Fruit fly (Drosophila melanogaster) whole organism, embryonic: ENCODE results near the gene JMJD4.

ENCODE experiments used
- Antp ChIP-seq: fragments of 200-800 bp; sonication (Bioruptor generic); optimal IDR thresholded peaks from 3 replicates; lab custom pipeline; 2016; ENCODE audit warnings: missing biosample characterization, missing genetic modification characterization
- C15 ChIP-seq: fragments of 200-800 bp; sonication (Bioruptor generic); IDR thresholded peaks from 3 replicates; pipeline ENCODE4 v1.3.6; 2022; ENCODE audit warnings: missing biosample characterization, missing genetic modification characterization
- CG10209 ChIP-seq: fragments of 200-800 bp; sonication (Bioruptor generic); optimal IDR thresholded peaks from 3 replicates; lab custom pipeline; 2017; ENCODE audit warnings: missing biosample characterization, mild to moderate bottlenecking, missing genetic modification characterization, missing genetic modification reagents
- CG12942 ChIP-seq: fragments of 200-800 bp; sonication (Bioruptor generic); optimal IDR thresholded peaks from 3 replicates; lab custom pipeline; 2016; ENCODE audit warnings: missing biosample characterization, missing genetic modification characterization
- CG13123 ChIP-seq: fragments of 200-800 bp; sonication (Bioruptor generic); optimal IDR thresholded peaks from 2 replicates; lab custom pipeline; 2016; ENCODE audit warnings: missing biosample characterization, missing genetic modification characterization
- CG1603 ChIP-seq: fragments of 200-800 bp; sonication (Bioruptor generic); optimal IDR thresholded peaks from 2 replicates; lab custom pipeline; 2019; ENCODE audit warnings: missing biosample characterization, mild to moderate bottlenecking, missing genetic modification characterization, moderate library complexity
- CG16813 ChIP-seq: fragments of 200-800 bp; sonication (Bioruptor generic); IDR thresholded peaks from 3 replicates; pipeline ENCODE4 v1.3.6; 2022; ENCODE audit warnings: missing biosample characterization, missing genetic modification characterization; ENCODE audit not compliant: partially characterized antibody
- CG17612 ChIP-seq: fragments of 200-800 bp; sonication (Bioruptor generic); IDR thresholded peaks from 2 replicates; pipeline ENCODE4 v1.3.6; 2022; ENCODE audit warnings: missing biosample characterization, missing genetic modification characterization
- CG18262 ChIP-seq: fragments of 200-800 bp; optimal IDR thresholded peaks from 3 replicates; lab custom pipeline; 2019; ENCODE audit warnings: missing biosample characterization, mild to moderate bottlenecking, missing genetic modification characterization, moderate library complexity
- CG18599 ChIP-seq: fragments of 200-800 bp; sonication (Bioruptor generic); optimal IDR thresholded peaks from 3 replicates; lab custom pipeline; 2017; ENCODE audit warnings: missing biosample characterization, missing genetic modification characterization, mild to moderate bottlenecking, moderate library complexity, missing genetic modification reagents
- CG2678 ChIP-seq: fragments of 200-800 bp; sonication (Bioruptor generic); optimal IDR thresholded peaks from 3 replicates; lab custom pipeline; 2019; ENCODE audit warnings: missing biosample characterization, mild to moderate bottlenecking, missing genetic modification characterization, moderate library complexity
- CG2889 ChIP-seq: fragments of 200-800 bp; sonication (Bioruptor generic); IDR thresholded peaks from 3 replicates; pipeline ENCODE4 v1.3.6; 2022; ENCODE audit warnings: missing biosample characterization, missing genetic modification characterization
- CG3065 ChIP-seq: fragments of 200-800 bp; sonication (Bioruptor generic); optimal IDR thresholded peaks from 2 replicates; lab custom pipeline; 2016; ENCODE audit warnings: missing biosample characterization, missing genetic modification characterization
- CG31388 ChIP-seq: fragments of 200-800 bp; sonication (Bioruptor generic); optimal IDR thresholded peaks from 2 replicates; lab custom pipeline; 2016; ENCODE audit warnings: missing biosample characterization, missing genetic modification characterization
- CG32772 ChIP-seq: fragments of 200-800 bp; sonication (Bioruptor generic); IDR thresholded peaks from 2 replicates; pipeline ENCODE4 v1.3.6; 2022; ENCODE audit warnings: missing biosample characterization, missing genetic modification characterization
- CG34224 ChIP-seq: fragments of 200-800 bp; sonication (Bioruptor generic); IDR thresholded peaks from 3 replicates; pipeline ENCODE4 v1.3.6; 2022; ENCODE audit warnings: missing biosample characterization, missing genetic modification characterization; ENCODE audit not compliant: partially characterized antibody
- CG42726 ChIP-seq: fragments of 200-800 bp; sonication (Bioruptor generic); IDR thresholded peaks from 2 replicates; pipeline ENCODE4 v1.3.6; 2022; ENCODE audit warnings: missing biosample characterization, missing genetic modification characterization; ENCODE audit not compliant: partially characterized antibody
- CG4820 ChIP-seq: fragments of 200-800 bp; sonication (Bioruptor generic); optimal IDR thresholded peaks from 3 replicates; lab custom pipeline; 2016; ENCODE audit warnings: missing biosample characterization, missing genetic modification characterization
- CG7928 ChIP-seq: fragments of 200-800 bp; sonication (Bioruptor generic); optimal IDR thresholded peaks from 2 replicates; lab custom pipeline; 2017; ENCODE audit warnings: missing biosample characterization, mild to moderate bottlenecking, missing genetic modification characterization
- CG8944 ChIP-seq: fragments of 200-800 bp; sonication (Bioruptor generic); optimal IDR thresholded peaks from 3 replicates; lab custom pipeline; 2016; ENCODE audit warnings: missing biosample characterization, missing genetic modification characterization
- CG9932 ChIP-seq: fragments of 200-800 bp; sonication (Bioruptor generic); IDR thresholded peaks from 2 replicates; pipeline ENCODE4 v1.3.6; 2022; ENCODE audit warnings: missing biosample characterization, missing genetic modification characterization
- CHES-1-like ChIP-seq: fragments of 200-800 bp; sonication (Bioruptor generic); optimal IDR thresholded peaks from 2 replicates; lab custom pipeline; 2016; ENCODE audit warnings: missing biosample characterization, missing genetic modification characterization
- CoRest ChIP-seq: fragments of 200-800 bp; sonication (Bioruptor generic); optimal IDR thresholded peaks from 3 replicates; lab custom pipeline; 2018; ENCODE audit warnings: missing biosample characterization, mild to moderate bottlenecking, missing genetic modification characterization, moderate library complexity
- Dek ChIP-seq: fragments of 200-800 bp; sonication (Bioruptor generic); optimal IDR thresholded peaks from 3 replicates; lab custom pipeline; 2019; ENCODE audit warnings: missing biosample characterization, mild to moderate bottlenecking, missing genetic modification characterization, moderate library complexity
- Doc2 ChIP-seq: fragments of 200-800 bp; sonication (Bioruptor generic); IDR thresholded peaks from 2 replicates; pipeline ENCODE4 v1.3.6; 2022; ENCODE audit warnings: missing biosample characterization, missing genetic modification characterization
- Ets97D ChIP-seq: fragments of 200-800 bp; sonication (Bioruptor generic); optimal IDR thresholded peaks from 3 replicates; lab custom pipeline; 2016; ENCODE audit warnings: missing biosample characterization, missing genetic modification characterization
- Nf-YC ChIP-seq: fragments of 200-800 bp; optimal IDR thresholded peaks from 3 replicates; lab custom pipeline; 2019; ENCODE audit warnings: missing biosample characterization, mild to moderate bottlenecking, missing genetic modification characterization, moderate library complexity
- NfI ChIP-seq: fragments of 200-800 bp; sonication (Bioruptor generic); optimal IDR thresholded peaks from 3 replicates; lab custom pipeline; 2018; ENCODE audit warnings: missing biosample characterization, mild to moderate bottlenecking, missing genetic modification characterization, moderate library complexity
- Oli ChIP-seq: fragments of 200-800 bp; sonication (Bioruptor generic); optimal IDR thresholded peaks from 2 replicates; lab custom pipeline; 2018; ENCODE audit warnings: missing biosample characterization, mild to moderate bottlenecking, missing genetic modification characterization, moderate library complexity
- Vsx1 ChIP-seq: fragments of 200-800 bp; sonication (Bioruptor generic); optimal IDR thresholded peaks from 2 replicates; lab custom pipeline; 2017; ENCODE audit warnings: missing biosample characterization, mild to moderate bottlenecking, missing genetic modification characterization, missing genetic modification reagents
- az2 ChIP-seq: fragments of 200-800 bp; sonication (Bioruptor generic); optimal IDR thresholded peaks from 3 replicates; lab custom pipeline; 2016; ENCODE audit warnings: missing biosample characterization, missing genetic modification characterization
- bcd ChIP-seq: fragments of 200-800 bp; sonication (Bioruptor generic); optimal IDR thresholded peaks from 2 replicates; lab custom pipeline; 2017; ENCODE audit warnings: missing biosample characterization, mild to moderate bottlenecking, missing genetic modification characterization
- dati ChIP-seq: fragments of 200-800 bp; sonication (Bioruptor generic); IDR thresholded peaks from 2 replicates; pipeline ENCODE4 v1.3.6; 2022; ENCODE audit warnings: missing biosample characterization, missing genetic modification characterization
- fd64A ChIP-seq: fragments of 200-800 bp; sonication (Bioruptor generic); optimal IDR thresholded peaks from 3 replicates; lab custom pipeline; 2018; ENCODE audit warnings: missing biosample characterization, mild to moderate bottlenecking, missing genetic modification characterization
- gem ChIP-seq: fragments of 200-800 bp; sonication (Bioruptor generic); optimal IDR thresholded peaks from 2 replicates; lab custom pipeline; 2019; ENCODE audit warnings: missing biosample characterization, mild to moderate bottlenecking, missing genetic modification characterization, moderate library complexity
- gfzf ChIP-seq: fragments of 200-800 bp; sonication (Bioruptor generic); optimal IDR thresholded peaks from 2 replicates; lab custom pipeline; 2016; ENCODE audit warnings: missing biosample characterization, mild to moderate bottlenecking, missing genetic modification characterization, moderate library complexity
- ind ChIP-seq: fragments of 200-800 bp; sonication (Bioruptor generic); optimal IDR thresholded peaks from 3 replicates; lab custom pipeline; 2016; ENCODE audit warnings: missing biosample characterization, missing genetic modification characterization
- jing ChIP-seq: fragments of 200-800 bp; sonication (Bioruptor generic); optimal IDR thresholded peaks from 2 replicates; lab custom pipeline; 2018; ENCODE audit warnings: missing biosample characterization, mild to moderate bottlenecking, missing genetic modification characterization
- lab ChIP-seq: fragments of 200-800 bp; sonication (Bioruptor generic); optimal IDR thresholded peaks from 3 replicates; lab custom pipeline; 2017; ENCODE audit warnings: missing biosample characterization, missing genetic modification characterization, mild to moderate bottlenecking, moderate library complexity, missing genetic modification reagents
- mirr ChIP-seq: fragments of 200-800 bp; sonication (Bioruptor generic); optimal IDR thresholded peaks from 3 replicates; lab custom pipeline; 2018; ENCODE audit warnings: missing biosample characterization, mild to moderate bottlenecking, missing genetic modification characterization
- nerfin-1 ChIP-seq: fragments of 200-800 bp; sonication (Bioruptor generic); optimal IDR thresholded peaks from 3 replicates; lab custom pipeline; 2019; ENCODE audit warnings: missing biosample characterization, mild to moderate bottlenecking, missing genetic modification characterization, moderate library complexity
- otp ChIP-seq: fragments of 200-800 bp; sonication (Bioruptor generic); IDR thresholded peaks from 3 replicates; pipeline ENCODE4, ENCODE4 v1.3.6; 2022; ENCODE audit warnings: missing biosample characterization, missing genetic modification characterization
- seq ChIP-seq: fragments of 200-800 bp; sonication (Bioruptor generic); IDR thresholded peaks from 2 replicates; pipeline ENCODE4 v1.3.6; 2022; ENCODE audit warnings: missing biosample characterization, missing genetic modification characterization
- slbo ChIP-seq: fragments of 200-800 bp; sonication (Bioruptor generic); IDR thresholded peaks from 2 replicates; pipeline ENCODE4 v1.3.6; 2022; ENCODE audit warnings: missing biosample characterization, missing genetic modification characterization
- tap ChIP-seq: fragments of 200-800 bp; optimal IDR thresholded peaks from 3 replicates; lab custom pipeline; 2019; ENCODE audit warnings: missing biosample characterization, mild to moderate bottlenecking, missing genetic modification characterization, moderate library complexity
- tin ChIP-seq: fragments of 200-800 bp; sonication (Bioruptor generic); optimal IDR thresholded peaks from 3 replicates; lab custom pipeline; 2016; ENCODE audit warnings: missing biosample characterization, missing genetic modification characterization
- trh ChIP-seq: fragments of 200-800 bp; sonication (Bioruptor generic); optimal IDR thresholded peaks from 2 replicates; lab custom pipeline; 2016; ENCODE audit warnings: missing biosample characterization, missing genetic modification characterization
- tup ChIP-seq: fragments of 200-800 bp; sonication (Bioruptor generic); optimal IDR thresholded peaks from 2 replicates; lab custom pipeline; 2016; ENCODE audit warnings: missing biosample characterization, mild to moderate bottlenecking, missing genetic modification characterization, moderate library complexity
- wek ChIP-seq: fragments of 200-800 bp; sonication (Bioruptor generic); optimal IDR thresholded peaks from 3 replicates; lab custom pipeline; 2018; ENCODE audit warnings: missing biosample characterization, mild to moderate bottlenecking, missing genetic modification characterization, moderate library complexity

The JMJD4 gene

dm6 chr2L:18137591-18138247 lies 21.4 kb downstream of the JMJD4 start, which contains the start of gene kel (continued):
- TF ChIP-seq CG32772 (no peak), wek (peak; percentile 83), az2 (no peak), tup (no peak), trh (GFP tag; lab: Kevin White, UChicago) (no peak), CG12942 (peak; percentile 21), Antp (GFP tag; lab: Kevin White, UChicago) (no peak), CG2889 (GFP tag; lab: Robert Waterston, UW) (no peak), CG18262 (tag; lab: Kevin White, UChicago) (peak; percentile 34), jing (GFP tag; lab: Kevin White, UChicago) (no peak), C15 (no peak), CG16813 (GFP tag; lab: Robert Waterston, UW) (peak; percentile 61; the same call in 2 of the 3 replicates), Vsx1 (GFP tag; lab: Kevin White, UChicago) (peak; percentile 18), Oli (no peak), Nf-YC (peak; percentile 30), CG2678 (peak; percentile 31), tap (tag; lab: Kevin White, UChicago) (no peak), nerfin-1 (tag; lab: Kevin White, UChicago) (no peak), CG9932 (peak; percentile 57), CG31388 (GFP tag; lab: Kevin White, UChicago) (no peak), seq (GFP tag; lab: Robert Waterston, UW) (peak; percentile 52), gem (tag; lab: Kevin White, UChicago) (peak; percentile 56), Dek (tag; lab: Kevin White, UChicago) (peak; percentile 42), lab (GFP tag; lab: Kevin White, UChicago) (peak; percentile 75), CG3065 (GFP tag; lab: Kevin White, UChicago) (peak; percentile 59), fd64A (peak; percentile 62), CG10209 (peak; percentile 18), mirr (GFP tag; lab: Kevin White, UChicago) (peak; percentile 71), CoRest (tag; lab: Kevin White, UChicago) (peak; percentile 41), CG7928 (GFP tag; lab: Kevin White, UChicago) (no peak), dati (peak; percentile 60; the same call in 1 of the 2 replicates), CG42726 (GFP tag; lab: Robert Waterston, UW) (peak; percentile 50; the same call in 1 of the 2 replicates), otp (GFP tag; lab: Robert Waterston, UW) (peak; percentile 68; the same call in 1 of the 3 replicates), CG13123 (GFP tag; lab: Kevin White, UChicago) (peak; percentile 11), CG8944 (GFP tag; lab: Kevin White, UChicago) (no peak), ind (GFP tag; lab: Kevin White, UChicago) (peak; percentile 19), Ets97D (GFP tag; lab: Kevin White, UChicago) (peak; percentile 93), bcd (GFP tag; lab: Kevin White, UChicago) (peak; percentile 42), tin (GFP tag; lab: Kevin White, UChicago) (peak; percentile 16), slbo (peak; percentile 68), NfI (peak; percentile 40), CG18599 (peak; percentile 33), CHES-1-like (peak; percentile 51), Doc2 (no peak), CG4820 (GFP tag; lab: Kevin White, UChicago) (peak; percentile 10), gfzf (GFP tag; lab: Kevin White, UChicago) (peak; percentile 85), CG1603 (peak; percentile 76), CG34224 (peak; percentile 63; the same call in 1 of the 3 replicates), CG17612 (GFP tag; lab: Robert Waterston, UW) (peak; percentile 56; the same call in 1 of the 2 replicates)
